Fruit fly (Drosophila melanogaster) whole organism, embryonic: ENCODE results near the gene CG7841.

Source experiments
- Bdp1 ChIP-seq: fragments of 200-800 bp; sonication (Bioruptor generic); optimal IDR thresholded peaks from 3 replicates; lab custom pipeline; 2016; ENCODE audit warnings: missing biosample characterization, missing genetic modification characterization
- CG1233 ChIP-seq: fragments of 200-800 bp; sonication (Bioruptor generic); optimal IDR thresholded peaks from 4 replicates; lab custom pipeline; 2018; ENCODE audit warnings: missing biosample characterization, mild to moderate bottlenecking, missing genetic modification characterization
- CG13287 ChIP-seq: fragments of 200-800 bp; sonication (Bioruptor generic); IDR thresholded peaks from 2 replicates; pipeline ENCODE4 v1.3.6; 2022; ENCODE audit warnings: missing biosample characterization, missing genetic modification characterization; ENCODE audit not compliant: partially characterized antibody
- CG14014 ChIP-seq: fragments of 200-800 bp; sonication (Bioruptor generic); IDR thresholded peaks from 2 replicates; pipeline ENCODE4 v1.3.6; 2022; ENCODE audit warnings: missing biosample characterization, missing genetic modification characterization
- CG14710 ChIP-seq: fragments of 200-800 bp; sonication (Bioruptor generic); optimal IDR thresholded peaks from 3 replicates; lab custom pipeline; 2019; ENCODE audit warnings: missing biosample characterization, mild to moderate bottlenecking, missing genetic modification characterization, moderate library complexity
- CG15073 ChIP-seq: fragments of 200-800 bp; sonication (Bioruptor generic); optimal IDR thresholded peaks from 2 replicates; lab custom pipeline; 2016; ENCODE audit warnings: missing biosample characterization, missing genetic modification characterization
- CG1832 ChIP-seq: fragments of 200-800 bp; sonication (Bioruptor generic); optimal IDR thresholded peaks from 2 replicates; lab custom pipeline; 2017; ENCODE audit warnings: missing biosample characterization, mild to moderate bottlenecking, missing genetic modification characterization, inconsistent platforms
- CG6254 ChIP-seq: fragments of 200-800 bp; sonication (Bioruptor generic); optimal IDR thresholded peaks from 3 replicates; lab custom pipeline; 2017; ENCODE audit warnings: mild to moderate bottlenecking, missing biosample characterization, missing genetic modification reagents, missing genetic modification characterization
- CG6813 ChIP-seq: fragments of 200-800 bp; sonication (Bioruptor generic); optimal IDR thresholded peaks from 2 replicates; lab custom pipeline; 2017; ENCODE audit warnings: missing biosample characterization, missing genetic modification characterization, mild to moderate bottlenecking, moderate library complexity, missing genetic modification reagents
- CG6854 ChIP-seq: fragments of 200-800 bp; sonication (Bioruptor generic); optimal IDR thresholded peaks from 3 replicates; lab custom pipeline; 2017; ENCODE audit warnings: missing biosample characterization, mild to moderate bottlenecking, missing genetic modification characterization
- CG7963 ChIP-seq: fragments of 200-800 bp; sonication (Bioruptor generic); IDR thresholded peaks from 3 replicates; pipeline ENCODE4 v1.3.6; 2022; ENCODE audit warnings: missing biosample characterization, missing genetic modification characterization; ENCODE audit not compliant: partially characterized antibody
- CG8281 ChIP-seq: fragments of 200-800 bp; sonication (Bioruptor generic); optimal IDR thresholded peaks from 2 replicates; lab custom pipeline; 2018; ENCODE audit warnings: missing biosample characterization, mild to moderate bottlenecking, missing genetic modification characterization, moderate library complexity
- CG9215 ChIP-seq: fragments of 200-800 bp; sonication (Bioruptor generic); IDR thresholded peaks from 2 replicates; pipeline ENCODE4 v1.3.6; 2022; ENCODE audit warnings: missing biosample characterization, missing genetic modification characterization
- CHES-1-like ChIP-seq: fragments of 200-800 bp; sonication (Bioruptor generic); optimal IDR thresholded peaks from 2 replicates; lab custom pipeline; 2016; ENCODE audit warnings: missing biosample characterization, missing genetic modification characterization
- D ChIP-seq, 2 experiments: fragments of 200-800 bp in 1 of 2; fragments of >200 bp in 1 of 2; sonication (Bioruptor generic) in 1 of 2; optimal IDR thresholded peaks; 2 replicates in 1 of 2; 3 replicates in 1 of 2; lab custom pipeline; 2017; ENCODE audit warnings: mild to moderate bottlenecking in 1 of 2, missing biosample characterization in 1 of 2, missing genetic modification characterization in 1 of 2, missing genetic modification reagents in 1 of 2
- Dbx ChIP-seq: fragments of 200-800 bp; sonication (Bioruptor generic); IDR thresholded peaks from 3 replicates; pipeline ENCODE4 v1.3.6; 2022; ENCODE audit warnings: missing biosample characterization, missing genetic modification characterization
- Dip3 ChIP-seq: fragments of 200-800 bp; sonication (Bioruptor generic); optimal IDR thresholded peaks from 3 replicates; lab custom pipeline; 2016; ENCODE audit warnings: missing biosample characterization, missing genetic modification characterization
- Doc2 ChIP-seq: fragments of 200-800 bp; sonication (Bioruptor generic); IDR thresholded peaks from 2 replicates; pipeline ENCODE4 v1.3.6; 2022; ENCODE audit warnings: missing biosample characterization, missing genetic modification characterization
- Eip74EF ChIP-seq, 2 experiments: fragments of 200-800 bp in 1 of 2; fragments of >200 bp in 1 of 2; sonication (Bioruptor generic) in 1 of 2; optimal IDR thresholded peaks; 2 replicates each; lab custom pipeline; 2017 to 2019; ENCODE audit warnings: missing biosample characterization in 2 of 2, missing genetic modification characterization in 2 of 2, mild to moderate bottlenecking in 1 of 2, moderate library complexity in 1 of 2
- GATAe ChIP-seq: fragments of 200-800 bp; sonication (Bioruptor generic); conservative IDR thresholded peaks from 2 replicates; pipeline ENCODE4 v1.3.6; 2022; ENCODE audit warnings: missing biosample characterization, missing genetic modification characterization
- Hey ChIP-seq: fragments of 200-800 bp; sonication (Bioruptor generic); optimal IDR thresholded peaks from 3 replicates; lab custom pipeline; 2018; ENCODE audit warnings: missing biosample characterization, mild to moderate bottlenecking, missing genetic modification characterization
- Hsf ChIP-seq: fragments of 200-800 bp; sonication (Bioruptor generic); optimal IDR thresholded peaks from 3 replicates; lab custom pipeline; 2016; ENCODE audit warnings: missing biosample characterization, missing genetic modification characterization
- Mad ChIP-seq: fragments of 200-800 bp; sonication (Bioruptor generic); optimal IDR thresholded peaks from 2 replicates; lab custom pipeline; 2016; ENCODE audit warnings: missing biosample characterization, missing genetic modification characterization
- Optix ChIP-seq: fragments of 200-800 bp; sonication (Bioruptor generic); IDR thresholded peaks from 3 replicates; pipeline ENCODE4 v1.3.6; 2022; ENCODE audit warnings: missing biosample characterization, missing genetic modification characterization
- Rfx ChIP-seq: fragments of 200-800 bp; sonication (Bioruptor generic); IDR thresholded peaks from 2 replicates; pipeline ENCODE4 v1.3.6; 2022; ENCODE audit warnings: missing biosample characterization, missing genetic modification characterization
- Sin3A ChIP-seq: fragments of >200 bp; optimal IDR thresholded peaks from 2 replicates; lab custom pipeline; 2018
- Six4 ChIP-seq: fragments of 200-800 bp; sonication (Bioruptor generic); optimal IDR thresholded peaks from 2 replicates; lab custom pipeline; 2016; ENCODE audit warnings: missing biosample characterization, missing genetic modification characterization
- Spps ChIP-seq: fragments of 200-800 bp; sonication (Bioruptor generic); optimal IDR thresholded peaks from 2 replicates; lab custom pipeline; 2018; ENCODE audit warnings: missing biosample characterization, mild to moderate bottlenecking, missing genetic modification characterization
- Sry-β ChIP-seq: fragments of 200-800 bp; sonication (Bioruptor generic); optimal IDR thresholded peaks from 2 replicates; lab custom pipeline; 2018; ENCODE audit warnings: missing biosample characterization, mild to moderate bottlenecking, missing genetic modification characterization, moderate library complexity
- ab ChIP-seq: fragments of 200-800 bp; sonication (Bioruptor generic); optimal IDR thresholded peaks from 2 replicates; lab custom pipeline; 2016; ENCODE audit warnings: missing biosample characterization, missing genetic modification characterization
- amos ChIP-seq: fragments of 200-800 bp; sonication (Bioruptor generic); IDR thresholded peaks from 2 replicates; pipeline ENCODE4 v1.3.6; 2022; ENCODE audit warnings: missing biosample characterization, missing genetic modification characterization; ENCODE audit not compliant: partially characterized antibody
- aop ChIP-seq: fragments of 200-800 bp; sonication (Bioruptor generic); IDR thresholded peaks from 2 replicates; pipeline ENCODE4 v1.3.6; 2022; ENCODE audit warnings: missing biosample characterization, missing genetic modification characterization
- ase ChIP-seq: fragments of 200-800 bp; sonication (Bioruptor generic); IDR thresholded peaks from 3 replicates; pipeline ENCODE4 v1.3.6; 2022; ENCODE audit warnings: missing biosample characterization, missing genetic modification characterization
- bowl ChIP-seq: fragments of 200-800 bp; sonication (Bioruptor generic); IDR thresholded peaks from 2 replicates; pipeline ENCODE4 v1.3.6; 2022; ENCODE audit warnings: missing biosample characterization, missing genetic modification characterization
- caup ChIP-seq: fragments of 200-800 bp; sonication (Bioruptor generic); optimal IDR thresholded peaks from 3 replicates; lab custom pipeline; 2017; ENCODE audit warnings: missing biosample characterization, mild to moderate bottlenecking, missing genetic modification characterization, moderate library complexity; ENCODE audit not compliant: severe bottlenecking
- chn ChIP-seq: fragments of 200-800 bp; sonication (Bioruptor generic); optimal IDR thresholded peaks from 2 replicates; lab custom pipeline; 2016; ENCODE audit warnings: missing biosample characterization, missing genetic modification characterization
- corto ChIP-seq: fragments of 200-800 bp; sonication (Bioruptor generic); optimal IDR thresholded peaks from 2 replicates; lab custom pipeline; 2016; ENCODE audit warnings: missing biosample characterization, mild to moderate bottlenecking, missing genetic modification characterization, moderate library complexity
- crp ChIP-seq, 2 experiments: fragments of 200-800 bp; sonication (Bioruptor generic); optimal IDR thresholded peaks; 2 replicates in 1 of 2; 3 replicates in 1 of 2; lab custom pipeline; 2017; ENCODE audit warnings: missing biosample characterization in 2 of 2, missing genetic modification characterization in 2 of 2, mild to moderate bottlenecking in 1 of 2, moderate library complexity in 1 of 2
- dati ChIP-seq: fragments of 200-800 bp; sonication (Bioruptor generic); IDR thresholded peaks from 2 replicates; pipeline ENCODE4 v1.3.6; 2022; ENCODE audit warnings: missing biosample characterization, missing genetic modification characterization
- dimm ChIP-seq: fragments of 200-800 bp; sonication (Bioruptor generic); IDR thresholded peaks from 2 replicates; pipeline ENCODE4 v1.3.6; 2022; ENCODE audit warnings: missing biosample characterization, missing genetic modification characterization
- dmrt99B ChIP-seq: fragments of 200-800 bp; sonication (Bioruptor generic); optimal IDR thresholded peaks from 2 replicates; lab custom pipeline; 2018; ENCODE audit warnings: missing biosample characterization, mild to moderate bottlenecking, missing genetic modification characterization, moderate library complexity
- grn ChIP-seq: fragments of 200-800 bp; sonication (Bioruptor generic); optimal IDR thresholded peaks from 3 replicates; lab custom pipeline; 2017; ENCODE audit warnings: missing biosample characterization, missing genetic modification characterization
- klu ChIP-seq: fragments of 200-800 bp; sonication (Bioruptor generic); IDR thresholded peaks from 2 replicates; pipeline ENCODE4 v1.3.6; 2022; ENCODE audit warnings: missing biosample characterization, missing genetic modification characterization
- org-1 ChIP-seq: fragments of 200-800 bp; sonication (Bioruptor generic); optimal IDR thresholded peaks from 2 replicates; lab custom pipeline; 2017; ENCODE audit warnings: missing biosample characterization, missing genetic modification characterization
- otp ChIP-seq: fragments of 200-800 bp; sonication (Bioruptor generic); IDR thresholded peaks from 3 replicates; pipeline ENCODE4, ENCODE4 v1.3.6; 2022; ENCODE audit warnings: missing biosample characterization, missing genetic modification characterization
- row ChIP-seq: fragments of 200-800 bp; sonication (Bioruptor generic); IDR thresholded peaks from 3 replicates; pipeline ENCODE4 v1.3.6; 2022; ENCODE audit warnings: missing biosample characterization, missing genetic modification characterization
- scrt ChIP-seq: fragments of 200-800 bp; sonication (Bioruptor generic); optimal IDR thresholded peaks from 2 replicates; lab custom pipeline; 2018; ENCODE audit warnings: missing biosample characterization, mild to moderate bottlenecking, missing genetic modification characterization, moderate library complexity
- sens-2 ChIP-seq: fragments of 200-800 bp; sonication (Bioruptor generic); IDR thresholded peaks from 2 replicates; pipeline ENCODE4 v1.3.6; 2022; ENCODE audit warnings: missing biosample characterization, missing genetic modification characterization
- slp2 ChIP-seq: fragments of 200-800 bp; sonication (Bioruptor generic); optimal IDR thresholded peaks from 2 replicates; lab custom pipeline; 2016; ENCODE audit warnings: missing biosample characterization, missing genetic modification characterization
- tin ChIP-seq: fragments of 200-800 bp; sonication (Bioruptor generic); optimal IDR thresholded peaks from 3 replicates; lab custom pipeline; 2016; ENCODE audit warnings: missing biosample characterization, missing genetic modification characterization
- zen ChIP-seq: fragments of 200-800 bp; sonication (Bioruptor generic); optimal IDR thresholded peaks from 3 replicates; lab custom pipeline; 2018; ENCODE audit warnings: missing biosample characterization, mild to moderate bottlenecking, missing genetic modification characterization, moderate library complexity

CG7841 gene

dm6 chr3L:15498745-15499144 lies 9.3 kb downstream of the CG7841 start, which contains the start of gene CG7275 (continued):
- TF ChIP-seq aop (GFP tag; lab: Robert Waterston, UW) (no peak), CG8281 (tag; lab: Kevin White, UChicago) (no peak), CG1233 (GFP tag; lab: Kevin White, UChicago) (no peak), crp (GFP tag; optimal IDR thresholded peaks at IDR 0.05; lab: Kevin White, UChicago) (peak; percentile 86 to 98), CG15073 (GFP tag; lab: Kevin White, UChicago) (no peak), otp (no peak), Eip74EF (GFP tag; optimal IDR thresholded peaks at IDR 0.05; lab: Kevin White, UChicago) (no peak), CG6854 (GFP tag; lab: Kevin White, UChicago) (no peak), klu (GFP tag; lab: Robert Waterston, UW) (no peak), Optix (no peak), caup (peak; percentile 39), CG13287 (GFP tag; lab: Robert Waterston, UW) (peak; percentile 71), org-1 (no peak), Sin3A (lab: Kevin White, UChicago) (peak; percentile 52), Six4 (no peak), row (peak; percentile 16; the same call in 1 of the 3 replicates), Hey (tag; lab: Kevin White, UChicago) (no peak), Sry-β (GFP tag; lab: Kevin White, UChicago) (no peak), CG9215 (GFP tag; lab: Robert Waterston, UW) (no peak), Mad (GFP tag; lab: Kevin White, UChicago) (no peak), CG14710 (peak; percentile 100), CG1832 (no peak), Dbx (GFP tag; lab: Robert Waterston, UW) (no peak), Doc2 (no peak), CG6813 (GFP tag; lab: Kevin White, UChicago) (no peak), CG14014 (no peak), corto (GFP tag; lab: Kevin White, UChicago) (no peak), slp2 (GFP tag; lab: Kevin White, UChicago) (no peak), bowl (no peak), zen (tag; lab: Kevin White, UChicago) (no peak), scrt (no peak), tin (no peak), dati (no peak), Rfx (GFP tag; lab: Robert Waterston, UW) (no peak), ab (GFP tag; lab: Kevin White, UChicago) (no peak), CHES-1-like (GFP tag; lab: Kevin White, UChicago) (peak; percentile 9), CG6254 (GFP tag; lab: Kevin White, UChicago) (no peak), ase (GFP tag; lab: Robert Waterston, UW) (no peak), Spps (tag; lab: Kevin White, UChicago) (no peak), CG7963 (no peak), dimm (no peak), dmrt99B (tag; lab: Kevin White, UChicago) (no peak), sens-2 (GFP tag; lab: Robert Waterston, UW) (no peak), chn (GFP tag; lab: Kevin White, UChicago) (no peak), Bdp1 (GFP tag; lab: Kevin White, UChicago) (no peak), amos (GFP tag; lab: Robert Waterston, UW) (peak; percentile 55; the same call in 1 of the 2 replicates), D (optimal IDR thresholded peaks at IDR 0.05; lab: Kevin White, UChicago) (no peak), D (GFP tag; optimal IDR thresholded peaks at IDR 0.05; lab: Kevin White, UChicago) (no peak), Hsf (GFP tag; lab: Kevin White, UChicago) (no peak), GATAe (GFP tag; lab: Robert Waterston, UW) (no peak), Dip3 (GFP tag; lab: Kevin White, UChicago) (no peak), grn (no peak)
